Worm (Caenorhabditis elegans) whole organism, L1 larva: Measurements from ENCODE around the gene fbxa-153.
A peak's percentile ranks its signal among the peaks of the same experiment; 100 is the strongest.
"Not testable (repeated sequence)": the region's sequence is repeated elsewhere in the genome, so short reads cannot be mapped to it uniquely, and the experiment has no call there.

ENCODE experiments used
- aha-1 ChIP-seq: fragments of 150-350 bp; optimal IDR thresholded peaks from 2 replicates; lab custom pipeline; 2014; ENCODE audit warnings: missing biosample characterization, missing genetic modification characterization
- alr-1 ChIP-seq: fragments of 200-800 bp; sonication (Bioruptor generic); optimal IDR thresholded peaks from 2 replicates; lab custom pipeline; 2018; ENCODE audit warnings: borderline replicate concordance, mild to moderate bottlenecking, missing genetic modification characterization, missing compliant biosample characterization
- aly-2 ChIP-seq: fragments of 150-350 bp; optimal IDR thresholded peaks from 2 replicates; lab custom pipeline; 2014; ENCODE audit warnings: missing biosample characterization, missing genetic modification characterization
- blmp-1 ChIP-seq: fragments of 150-350 bp; optimal IDR thresholded peaks from 2 replicates; lab custom pipeline; 2014; ENCODE audit warnings: missing biosample characterization, missing genetic modification characterization
- ceh-8 ChIP-seq: fragments of 200-800 bp; sonication (Bioruptor generic); optimal IDR thresholded peaks from 2 replicates; lab custom pipeline; 2018; ENCODE audit warnings: mild to moderate bottlenecking, missing genetic modification characterization, moderate library complexity, missing compliant biosample characterization
- ceh-88 ChIP-seq: fragments of 200-800 bp; sonication (Bioruptor generic); IDR thresholded peaks from 2 replicates; pipeline ENCODE4 v1.3.6; 2022; ENCODE audit warnings: missing genetic modification characterization, missing compliant biosample characterization
- dpl-1 ChIP-seq, 3 experiments: fragments of 150-350 bp in 2 of 3; sonication (generic microtip) in 1 of 3; optimal IDR thresholded peaks; 2 replicates each; lab custom pipeline; 2014 to 2017; ENCODE audit warnings: missing biosample characterization in 3 of 3, missing genetic modification characterization in 3 of 3, missing genetic modification reagents in 3 of 3
- dsc-1 ChIP-seq: sonication (generic microtip); optimal IDR thresholded peaks from 2 replicates; lab custom pipeline; 2016; ENCODE audit warnings: mild to moderate bottlenecking, missing genetic modification characterization, missing compliant biosample characterization
- efl-1 ChIP-seq, 4 experiments: fragments of 150-350 bp; optimal IDR thresholded peaks in 3 of 4; peaks in 1 of 4; 1 replicate in 1 of 4; 2 replicates in 3 of 4; lab custom pipeline; 2014; ENCODE audit warnings: missing biosample characterization in 2 of 4, missing genetic modification characterization in 2 of 4, missing genetic modification reagents in 2 of 4
- egl-13 ChIP-seq: sonication (generic microtip); optimal IDR thresholded peaks from 2 replicates; lab custom pipeline; 2016; ENCODE audit warnings: missing genotype, missing genetic modification reagents, missing genetic modification characterization, missing compliant biosample characterization
- elt-2 ChIP-seq: sonication (generic microtip); optimal IDR thresholded peaks from 2 replicates; lab custom pipeline; 2016; ENCODE audit warnings: missing genetic modification characterization, mild to moderate bottlenecking, inconsistent platforms, missing compliant biosample characterization, missing genetic modification reagents
- ets-5 ChIP-seq: fragments of 200-800 bp; sonication (Bioruptor generic); IDR thresholded peaks from 2 replicates; pipeline ENCODE4 v1.3.6; 2022; ENCODE audit warnings: missing genetic modification characterization, missing compliant biosample characterization
- fkh-10 ChIP-seq: sonication (generic microtip); optimal IDR thresholded peaks from 2 replicates; lab custom pipeline; 2017; ENCODE audit warnings: missing biosample characterization, missing genetic modification reagents, missing genetic modification characterization
- fkh-8 ChIP-seq: sonication (generic microtip); optimal IDR thresholded peaks from 2 replicates; lab custom pipeline; 2016; ENCODE audit warnings: mild to moderate bottlenecking, missing genetic modification characterization, missing compliant biosample characterization
- irx-1 ChIP-seq: sonication (generic microtip); optimal IDR thresholded peaks from 2 replicates; lab custom pipeline; 2016; ENCODE audit warnings: missing genetic modification characterization, missing compliant biosample characterization
- isw-1 ChIP-seq: fragments of 200-800 bp; sonication (Bioruptor generic); IDR thresholded peaks from 2 replicates; pipeline ENCODE4 v1.3.6; 2022; ENCODE audit warnings: missing genetic modification characterization, missing compliant biosample characterization
- lin-13 ChIP-seq: fragments of 150-350 bp; optimal IDR thresholded peaks from 2 replicates; lab custom pipeline; 2014; ENCODE audit warnings: missing biosample characterization, missing genetic modification reagents, missing genetic modification characterization
- lin-14 ChIP-seq: fragments of 200-800 bp; sonication (Bioruptor generic); optimal IDR thresholded peaks from 2 replicates; lab custom pipeline; 2018; ENCODE audit warnings: mild to moderate bottlenecking, missing genetic modification characterization, moderate library complexity, missing compliant biosample characterization
- lin-15B ChIP-seq: fragments of 150-350 bp; sonication (generic microtip); optimal IDR thresholded peaks from 3 replicates; lab custom pipeline; 2014; ENCODE audit warnings: missing biosample characterization, missing genetic modification characterization
- mab-9 ChIP-seq: fragments of 200-800 bp; sonication (Bioruptor generic); IDR thresholded peaks from 2 replicates; pipeline ENCODE4 v1.3.6; 2022; ENCODE audit warnings: missing genetic modification reagents, missing genetic modification characterization, missing compliant biosample characterization
- mep-1 ChIP-seq: fragments of 150-350 bp; optimal IDR thresholded peaks from 2 replicates; lab custom pipeline; 2014; ENCODE audit warnings: missing biosample characterization, missing genetic modification characterization
- nhr-11 ChIP-seq: fragments of 150-350 bp; optimal IDR thresholded peaks from 2 replicates; lab custom pipeline; 2014; ENCODE audit warnings: missing biosample characterization, missing genetic modification characterization
- nhr-20 ChIP-seq: sonication (generic microtip); optimal IDR thresholded peaks from 2 replicates; lab custom pipeline; 2016; ENCODE audit warnings: mild to moderate bottlenecking, missing genetic modification characterization, missing compliant biosample characterization
- nhr-47 ChIP-seq: sonication (generic microtip); optimal IDR thresholded peaks from 2 replicates; lab custom pipeline; 2016; ENCODE audit warnings: mild to moderate bottlenecking, missing genetic modification characterization, moderate library complexity, missing compliant biosample characterization
- nhr-77 ChIP-seq: fragments of 150-350 bp; optimal IDR thresholded peaks from 2 replicates; lab custom pipeline; 2014; ENCODE audit warnings: missing biosample characterization, missing genetic modification characterization
- nhr-84 ChIP-seq: sonication (generic microtip); optimal IDR thresholded peaks from 2 replicates; lab custom pipeline; 2017; ENCODE audit warnings: missing biosample characterization, missing genetic modification characterization
- nhr-85 ChIP-seq: sonication (generic microtip); peaks from one replicate; lab custom pipeline; 2016; ENCODE audit warnings: missing genetic modification characterization, inconsistent platforms, missing compliant biosample characterization
- nhr-90 ChIP-seq: sonication (generic microtip); optimal IDR thresholded peaks from 2 replicates; lab custom pipeline; 2016; ENCODE audit warnings: mild to moderate bottlenecking, missing genetic modification characterization, missing compliant biosample characterization; ENCODE audit not compliant: poor library complexity
- pag-3 ChIP-seq: sonication (generic microtip); optimal IDR thresholded peaks from 2 replicates; lab custom pipeline; 2017; ENCODE audit warnings: missing genetic modification characterization, mild to moderate bottlenecking, missing compliant biosample characterization, antibody characterized with exemption, borderline replicate concordance; ENCODE audit not compliant: insufficient read depth
- pax-3 ChIP-seq: fragments of 200-800 bp; sonication (Bioruptor generic); optimal IDR thresholded peaks from 2 replicates; lab custom pipeline; 2018; ENCODE audit warnings: mild to moderate bottlenecking, missing genetic modification characterization, moderate library complexity, missing compliant biosample characterization
- rnt-1 ChIP-seq: sonication (generic microtip); optimal IDR thresholded peaks from 2 replicates; lab custom pipeline; 2016; ENCODE audit warnings: mild to moderate bottlenecking, missing genetic modification characterization, moderate library complexity, missing compliant biosample characterization
- skn-1 ChIP-seq: fragments of 150-350 bp; optimal IDR thresholded peaks from 2 replicates; lab custom pipeline; 2014; ENCODE audit warnings: missing biosample characterization, missing genetic modification characterization
- snpc-4 ChIP-seq: fragments of 150-350 bp; optimal IDR thresholded peaks from 2 replicates; lab custom pipeline; 2014; ENCODE audit warnings: missing biosample characterization, missing genetic modification characterization
- snu-23 ChIP-seq: sonication (generic microtip); optimal IDR thresholded peaks from 2 replicates; lab custom pipeline; 2016; ENCODE audit warnings: missing genetic modification characterization, missing compliant biosample characterization
- tbx-2 ChIP-seq: sonication (generic microtip); optimal IDR thresholded peaks from 2 replicates; lab custom pipeline; 2016; ENCODE audit warnings: missing genetic modification characterization, missing compliant biosample characterization
- unc-98 ChIP-seq: fragments of 200-800 bp; sonication (Bioruptor generic); IDR thresholded peaks from 2 replicates; pipeline ENCODE4 v1.3.6; 2022; ENCODE audit warnings: missing genetic modification characterization, missing compliant biosample characterization
- zag-1 ChIP-seq: fragments of 150-350 bp; optimal IDR thresholded peaks from 2 replicates; lab custom pipeline; 2014; ENCODE audit warnings: missing biosample characterization, missing genetic modification characterization
- zip-4 ChIP-seq: fragments of 200-800 bp; sonication (Bioruptor generic); optimal IDR thresholded peaks from 2 replicates; lab custom pipeline; 2018; ENCODE audit warnings: mild to moderate bottlenecking, missing genetic modification characterization, moderate library complexity, missing compliant biosample characterization
- ztf-11 ChIP-seq, 2 experiments: sonication (generic microtip); optimal IDR thresholded peaks; 2 replicates each; lab custom pipeline; 2016 to 2017; ENCODE audit warnings: missing genetic modification characterization in 2 of 2, missing biosample characterization in 1 of 2, missing compliant biosample characterization in 1 of 2

fbxa-153 gene

DNA sequence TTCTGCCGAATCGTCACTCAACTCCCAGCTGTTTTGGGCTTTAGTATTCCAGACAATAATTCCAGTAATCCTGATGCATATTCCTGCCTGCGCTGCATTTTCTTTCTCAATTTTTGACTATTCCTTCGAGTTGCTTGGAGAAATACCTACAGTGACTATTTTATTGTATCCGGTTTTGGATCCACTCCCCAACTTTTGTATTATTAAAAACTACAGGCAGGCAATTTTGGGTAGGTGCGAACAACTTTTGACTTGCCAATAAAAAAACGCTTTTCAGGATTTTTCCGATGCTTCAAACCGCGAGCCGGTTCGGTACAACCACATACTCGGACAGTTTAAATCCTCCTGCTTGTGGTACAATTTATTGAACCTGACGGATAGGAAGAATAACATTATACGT lies 4.3 kb upstream of the fbxa-153 start:
- no peak for TF ChIP-seq nhr-84

DNA sequence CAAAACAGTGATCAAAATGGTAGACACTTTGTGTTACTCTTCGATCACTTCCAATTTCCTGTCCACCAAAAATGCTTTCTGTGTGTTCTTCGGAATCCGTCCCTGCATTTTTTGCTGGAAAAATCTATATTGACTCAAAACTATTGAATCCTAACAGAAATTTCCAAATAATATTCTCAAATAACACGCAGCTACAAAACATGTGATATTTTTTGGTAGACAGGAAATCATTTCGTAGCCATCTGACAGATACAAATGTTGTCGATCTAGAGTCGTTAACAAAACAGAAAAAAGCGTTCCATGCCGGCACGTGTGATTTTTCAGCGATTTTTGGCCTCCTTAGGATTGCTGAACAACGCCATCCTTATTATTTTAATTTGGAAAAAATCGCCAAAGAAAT lies 2.7 kb upstream of the fbxa-153 start, which contains the start of gene str-263:
TSS of gene str-263 (plus strand) at position 301 of the 400 bp plus-strand sequence.
- TF ChIP-seq nhr-20 (tag; lab: Kevin White, UChicago) (no peak), aly-2 (tag; lab: Kevin White, UChicago) (no peak), nhr-47 (tag; lab: Kevin White, UChicago) (no peak), ceh-88 (GFP tag; lab: Robert Waterston, UW) (no peak), pax-3 (no peak), lin-14 (GFP tag; lab: Kevin White, UChicago) (no peak), nhr-85 (tag; lab: Kevin White, UChicago) (no peak), blmp-1 (no peak), aha-1 (tag; lab: Kevin White, UChicago) (no peak), elt-2 (tag; lab: Kevin White, UChicago) (no peak), alr-1 (tag; lab: Kevin White, UChicago) (no peak)
- TF ChIP-seq, all 84 proteins: peak for 0

DNA sequence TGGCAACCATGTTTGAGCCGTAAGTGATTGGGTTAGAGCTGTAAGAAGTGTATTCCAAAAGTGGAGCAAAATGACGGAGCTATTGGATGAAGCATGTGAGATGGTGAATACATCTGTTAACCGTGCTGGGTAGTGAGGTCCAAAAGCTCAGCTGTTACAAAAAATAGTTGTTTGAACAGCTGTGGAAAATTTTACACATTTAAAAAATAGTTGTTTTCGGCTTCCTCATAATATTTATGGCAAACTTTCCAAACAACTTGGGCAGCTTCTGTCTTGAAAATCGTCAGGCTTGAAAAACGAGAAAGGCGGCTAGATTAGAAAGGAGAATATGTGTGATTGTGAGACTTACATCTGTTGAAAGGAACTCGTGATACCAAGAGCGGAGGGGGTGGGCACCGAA lies 5.1 kb downstream of the fbxa-153 start, which contains the start of gene fbxa-154:
TSS of gene fbxa-154 (minus strand) at position 101 of the 400 bp plus-strand sequence.
- no peak for TF ChIP-seq fkh-8
- TF ChIP-seq nhr-77, result no peak

DNA sequence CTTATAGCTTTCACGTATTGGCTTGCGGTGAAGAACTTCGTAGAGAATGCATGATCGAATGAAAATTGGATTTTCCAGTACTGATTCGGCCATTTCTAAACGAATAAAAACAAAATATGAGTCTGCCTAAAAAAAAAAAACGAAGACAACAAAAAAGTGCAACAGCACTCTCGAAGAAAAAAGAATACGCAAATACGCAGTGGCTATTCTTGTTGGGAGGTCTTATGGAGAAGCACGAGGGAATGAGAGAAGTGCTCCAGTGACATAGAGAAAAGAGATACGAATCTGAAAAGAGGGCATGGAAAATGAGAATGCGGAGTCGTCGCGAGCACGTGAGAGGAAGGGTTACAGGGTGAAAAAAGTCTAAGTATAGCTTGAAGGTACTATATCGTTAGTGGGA lies 7.9 kb downstream of the fbxa-153 start, which contains the start of gene fbxa-152:
TSS of gene fbxa-152 (minus strand) at position 101 of the 400 bp plus-strand sequence.
- no peak for TF ChIP-seq mep-1 (tag; lab: Kevin White, UChicago)
- no peak for TF ChIP-seq snpc-4 (tag; lab: Kevin White, UChicago)
- peak; percentile 22 for TF ChIP-seq lin-14 (GFP tag; lab: Kevin White, UChicago)
- no peak for TF ChIP-seq dpl-1 (GFP tag; optimal IDR thresholded peaks at IDR 0.05; lab: Kevin White, UChicago)

- TF ChIP-seq zag-1 (tag; lab: Kevin White, UChicago); ets-5 (GFP tag; lab: Robert Waterston, UW); pag-3: not testable (repeated sequence)
- TF ChIP-seq, all 84 proteins: peak for 0; not testable (repeated sequence) for 84
Observed at ce11 chrV:15599762-15600161, 10.4 kb downstream of the fbxa-153 start, which contains the start of gene B0391.14. TSS of gene B0391.14 (minus strand) at chrV:15599862.

- TF ChIP-seq nhr-84, result no peak
- TF ChIP-seq lin-13 (GFP tag; lab: Kevin White, UChicago), result no peak
- TF ChIP-seq fkh-10 (GFP tag; lab: Kevin White, UChicago), result no peak
- no peak for TF ChIP-seq skn-1
- no peak for TF ChIP-seq ztf-11 (tag; optimal IDR thresholded peaks at IDR 0.05; lab: Kevin White, UChicago)
- no peak for TF ChIP-seq isw-1 (GFP tag; lab: Robert Waterston, UW)
Observed at ce11 chrV:15594573-15594972, 15.6 kb downstream of the fbxa-153 start, which contains the start of gene fbxa-139. TSS of gene fbxa-139 (minus strand) at chrV:15594673.

DNA sequence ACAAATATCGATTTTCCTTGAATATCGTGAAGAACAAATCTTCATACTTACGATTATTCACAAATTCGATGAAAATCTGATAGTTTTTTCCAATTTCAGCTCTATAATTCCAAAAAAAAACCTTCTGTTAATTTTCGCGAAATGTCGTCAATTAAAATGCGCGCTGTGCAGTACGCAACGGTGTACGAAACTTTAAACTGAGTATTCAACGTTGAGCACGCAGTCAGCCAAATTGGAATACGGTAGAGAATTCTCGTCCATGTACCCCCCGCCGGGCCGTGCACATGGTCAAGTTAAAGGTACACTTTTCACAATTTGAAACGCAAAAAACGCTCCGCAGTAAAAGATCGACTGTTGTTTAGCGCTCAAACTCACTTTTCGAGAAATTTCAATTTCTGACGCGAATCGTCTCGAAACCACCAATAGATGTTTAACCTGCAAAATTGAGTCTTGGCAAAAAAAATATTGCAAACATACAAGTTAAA lies 20.0 kb downstream of the fbxa-153 start, which contains the start of gene F28F8.7:
TSS of gene F28F8.7 (minus strand) at position 435 of the 485 bp plus-strand sequence.
- TF ChIP-seq nhr-11 (tag; lab: Kevin White, UChicago) (peak; percentile 8), ceh-8 (GFP tag; lab: Kevin White, UChicago) (peak; percentile 4), egl-13 (tag; lab: Kevin White, UChicago) (peak; percentile 67), nhr-90 (tag; lab: Kevin White, UChicago) (peak; percentile 66), nhr-85 (tag; lab: Kevin White, UChicago) (peak; percentile 79), elt-2 (tag; lab: Kevin White, UChicago) (peak; percentile 57), efl-1 (optimal IDR thresholded peaks at IDR 0.05; lab: Kevin White, UChicago) (peak; percentile 44 to 79), efl-1 (GFP tag; optimal IDR thresholded peaks at IDR 0.05 in 1 of 2; lab: Kevin White, UChicago) (peak; percentile 63 to 94), isw-1 (GFP tag; lab: Robert Waterston, UW) (peak; percentile 53), rnt-1 (tag; lab: Kevin White, UChicago) (peak; percentile 49), nhr-20 (tag; lab: Kevin White, UChicago) (peak; percentile 64), dpl-1 (GFP tag; optimal IDR thresholded peaks at IDR 0.05; lab: Kevin White, UChicago) (peak in 2 of 3 experiments; percentile 52 to 58), dsc-1 (tag; lab: Kevin White, UChicago) (peak; percentile 64), nhr-47 (tag; lab: Kevin White, UChicago) (peak; percentile 90), zip-4 (GFP tag; lab: Kevin White, UChicago) (peak; percentile 41), lin-15B (peak; percentile 32), mab-9 (GFP tag; lab: Robert Waterston, UW) (peak; percentile 75), unc-98 (GFP tag; lab: Robert Waterston, UW) (peak; percentile 62; the same call in 1 of the 2 replicates), snu-23 (peak; percentile 78), tbx-2 (peak; percentile 19), irx-1 (tag; lab: Kevin White, UChicago) (peak; percentile 14)
